Fruit fly (Drosophila melanogaster) whole organism: ENCODE measurements around the gene muc.

Experiments used
- Dll ChIP-seq: fragments of >200 bp; optimal IDR thresholded peaks from 2 replicates; lab custom pipeline; 2017
- EcR ChIP-seq, 2 experiments: fragments of >200 bp; optimal IDR thresholded peaks; 2 replicates each; lab custom pipeline; 2017; ENCODE audit warnings: missing biosample characterization in 2 of 2, missing genetic modification characterization in 2 of 2, missing genetic modification reagents in 2 of 2
- pan ChIP-seq: fragments of >200 bp; optimal IDR thresholded peaks from 2 replicates; lab custom pipeline; 2017
- psq ChIP-seq: fragments of >200 bp; optimal IDR thresholded peaks from 2 replicates; lab custom pipeline; 2017
- usp ChIP-seq: fragments of >200 bp; optimal IDR thresholded peaks from 2 replicates; lab custom pipeline; 2017; ENCODE audit warnings: missing biosample characterization, missing genetic modification characterization, mixed read lengths

DNA sequence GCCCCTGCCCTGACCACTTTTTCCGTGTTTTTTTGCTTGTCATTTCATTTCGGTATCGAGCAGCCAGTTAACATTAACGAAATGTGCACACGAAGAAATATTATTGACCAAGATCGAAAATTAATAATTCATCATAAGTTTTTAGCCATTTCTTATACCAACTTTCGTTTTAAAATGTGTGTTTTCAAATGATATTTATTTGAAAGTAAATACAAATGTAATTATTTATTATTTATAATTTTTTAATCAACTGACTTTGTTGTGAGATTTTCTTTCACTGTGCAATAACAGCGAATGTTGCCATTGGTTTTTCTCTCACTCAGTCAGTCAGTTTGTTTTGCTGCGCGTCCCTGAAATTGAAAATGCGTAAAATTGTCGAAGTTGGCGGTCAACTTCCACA lies 30.9 kb upstream of the muc start:
- TF ChIP-seq pan (lab: Kevin White, UChicago) (no peak), psq (lab: Kevin White, UChicago) (no peak), usp (GFP tag; lab: Kevin White, UChicago) (no peak), EcR (GFP tag; optimal IDR thresholded peaks at IDR 0.05; lab: Kevin White, UChicago) (no peak), Dll (lab: Kevin White, UChicago) (no peak)
